Worm (Caenorhabditis elegans) whole organism, L2 larva: Measurements from ENCODE around the gene C16B8.3.

Experiments used
- C34F6.9 ChIP-seq: fragments of 150-350 bp; optimal IDR thresholded peaks from 2 replicates; lab custom pipeline; 2014; ENCODE audit warnings: missing biosample characterization, missing genetic modification characterization
- ZK546.5 ChIP-seq: sonication (generic microtip); optimal IDR thresholded peaks from 2 replicates; lab custom pipeline; 2017; ENCODE audit warnings: missing biosample characterization, missing genetic modification characterization
- alr-1 ChIP-seq: fragments of 150-350 bp; optimal IDR thresholded peaks from 2 replicates; lab custom pipeline; 2014; ENCODE audit warnings: missing biosample characterization, missing genetic modification characterization
- ama-1 ChIP-seq: fragments of 150-350 bp; optimal IDR thresholded peaks from 2 replicates; lab custom pipeline; 2018; ENCODE audit warnings: inconsistent platforms
- blmp-1 ChIP-seq: sonication (generic microtip); optimal IDR thresholded peaks from 2 replicates; lab custom pipeline; 2017; ENCODE audit warnings: missing genetic modification characterization, mild to moderate bottlenecking, missing compliant biosample characterization, antibody characterized with exemption, moderate library complexity; ENCODE audit not compliant: insufficient read depth
- ceh-82 ChIP-seq: fragments of 150-350 bp; optimal IDR thresholded peaks from 2 replicates; lab custom pipeline; 2014; ENCODE audit warnings: missing biosample characterization, missing genetic modification characterization
- crh-2 ChIP-seq: sonication (generic microtip); optimal IDR thresholded peaks from 2 replicates; lab custom pipeline; 2017; ENCODE audit warnings: missing biosample characterization, missing genetic modification characterization
- dmd-4 ChIP-seq: sonication (generic microtip); optimal IDR thresholded peaks from 2 replicates; lab custom pipeline; 2017; ENCODE audit warnings: missing biosample characterization, missing genetic modification characterization
- egl-27 ChIP-seq: sonication (generic microtip); optimal IDR thresholded peaks from 3 replicates; lab custom pipeline; 2017; ENCODE audit warnings: missing biosample characterization, missing genetic modification reagents, missing genetic modification characterization
- gmeb-1 ChIP-seq: fragments of 150-350 bp; optimal IDR thresholded peaks from 2 replicates; lab custom pipeline; 2014; ENCODE audit warnings: missing biosample characterization, missing genetic modification characterization
- lin-11 ChIP-seq: fragments of 150-350 bp; sonication (generic microtip); optimal IDR thresholded peaks from 2 replicates; lab custom pipeline; 2014; ENCODE audit warnings: missing biosample characterization, missing genetic modification characterization, inconsistent platforms, mixed read lengths
- lin-39 ChIP-seq: fragments of 150-350 bp; optimal IDR thresholded peaks from 2 replicates; lab custom pipeline; 2014; ENCODE audit warnings: missing biosample characterization, missing genetic modification reagents, missing genetic modification characterization
- mab-5 ChIP-seq: fragments of 150-350 bp; optimal IDR thresholded peaks from 2 replicates; lab custom pipeline; 2014; ENCODE audit warnings: missing biosample characterization, missing genetic modification characterization
- nhr-10 ChIP-seq: sonication (generic microtip); optimal IDR thresholded peaks from 2 replicates; lab custom pipeline; 2017; ENCODE audit warnings: missing biosample characterization, missing genetic modification characterization
- nhr-11 ChIP-seq: fragments of 150-350 bp; optimal IDR thresholded peaks from 2 replicates; lab custom pipeline; 2014; ENCODE audit warnings: missing biosample characterization, missing genetic modification characterization
- nhr-21 ChIP-seq: fragments of 150-350 bp; optimal IDR thresholded peaks from 2 replicates; lab custom pipeline; 2014; ENCODE audit warnings: missing biosample characterization, missing genetic modification characterization
- nhr-23 ChIP-seq: fragments of 150-350 bp; optimal IDR thresholded peaks from 2 replicates; lab custom pipeline; 2014; ENCODE audit warnings: missing biosample characterization, missing genetic modification reagents, missing genetic modification characterization
- nhr-237 ChIP-seq: fragments of 150-350 bp; optimal IDR thresholded peaks from 2 replicates; lab custom pipeline; 2014; ENCODE audit warnings: missing biosample characterization, missing genetic modification characterization
- nhr-6 ChIP-seq: fragments of 150-350 bp; optimal IDR thresholded peaks from 2 replicates; lab custom pipeline; 2014; ENCODE audit warnings: missing biosample characterization, missing genetic modification characterization
- nhr-77 ChIP-seq: fragments of 150-350 bp; optimal IDR thresholded peaks from 2 replicates; lab custom pipeline; 2014; ENCODE audit warnings: missing biosample characterization, missing genetic modification characterization
- peb-1 ChIP-seq: fragments of 150-350 bp; optimal IDR thresholded peaks from 2 replicates; lab custom pipeline; 2014; ENCODE audit warnings: missing biosample characterization, missing genetic modification characterization
- sem-4 ChIP-seq: fragments of 150-350 bp; optimal IDR thresholded peaks from 2 replicates; lab custom pipeline; 2014; ENCODE audit warnings: missing biosample characterization, missing genetic modification reagents, missing genetic modification characterization
- unc-39 ChIP-seq: fragments of 150-350 bp; optimal IDR thresholded peaks from 2 replicates; lab custom pipeline; 2014; ENCODE audit warnings: missing biosample characterization, missing genetic modification characterization
- unc-55 ChIP-seq: fragments of 150-350 bp; sonication (generic microtip); optimal IDR thresholded peaks from 3 replicates; lab custom pipeline; 2014; ENCODE audit warnings: missing biosample characterization, missing genetic modification reagents, missing genetic modification characterization
- ztf-1 ChIP-seq: fragments of 200-800 bp; sonication (Bioruptor generic); conservative IDR thresholded peaks from 2 replicates; pipeline ENCODE4 v1.3.6; 2022; ENCODE audit warnings: missing genetic modification characterization, missing compliant biosample characterization
- ztf-11 ChIP-seq: sonication (generic microtip); optimal IDR thresholded peaks from 2 replicates; lab custom pipeline; 2017; ENCODE audit warnings: missing biosample characterization, missing genetic modification characterization
- ztf-4 ChIP-seq: fragments of 150-350 bp; optimal IDR thresholded peaks from 2 replicates; lab custom pipeline; 2014; ENCODE audit warnings: missing biosample characterization, missing genetic modification characterization

The C16B8.3 gene

ce11 chrX:3966332-3966731 is 2.1 kb downstream of the C16B8.3 start, which contains the start of gene C16B8.2:
C16B8.2 (minus strand) TSS chrX:3966432.
- TF ChIP-seq crh-2 (tag; lab: Kevin White, UChicago) (no peak), nhr-10 (tag; lab: Kevin White, UChicago) (no peak), nhr-6 (no peak), lin-39 (tag; lab: Kevin White, UChicago) (no peak)

DNA sequence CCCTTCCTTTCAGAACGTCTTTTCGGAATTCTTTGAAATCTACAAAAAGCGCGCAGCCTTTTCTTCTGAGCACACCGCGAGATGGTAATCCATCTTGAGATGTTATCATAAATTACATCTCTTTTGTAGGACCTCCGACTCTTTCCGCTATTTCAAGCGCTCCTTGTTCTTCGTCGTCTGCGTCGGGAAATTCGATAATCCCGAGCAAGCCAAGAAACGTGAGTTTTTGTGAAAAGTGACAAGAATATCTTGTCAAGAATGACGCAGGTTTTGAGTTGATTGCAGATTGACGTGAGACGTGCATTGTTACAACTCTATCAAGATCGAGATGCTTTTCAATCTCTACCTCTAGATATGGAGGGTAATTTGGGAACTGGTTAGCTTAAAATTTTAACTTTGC is 8.1 kb downstream of the C16B8.3 start:
- TF ChIP-seq unc-55 (GFP tag; lab: Kevin White, UChicago) (peak; percentile 16), nhr-11 (tag; lab: Kevin White, UChicago) (no peak)

- no peak for TF ChIP-seq ztf-11 (tag; lab: Kevin White, UChicago)
These were observed 9.2 kb downstream of the C16B8.3 start for ce11 chrX:3959221-3959620.

DNA sequence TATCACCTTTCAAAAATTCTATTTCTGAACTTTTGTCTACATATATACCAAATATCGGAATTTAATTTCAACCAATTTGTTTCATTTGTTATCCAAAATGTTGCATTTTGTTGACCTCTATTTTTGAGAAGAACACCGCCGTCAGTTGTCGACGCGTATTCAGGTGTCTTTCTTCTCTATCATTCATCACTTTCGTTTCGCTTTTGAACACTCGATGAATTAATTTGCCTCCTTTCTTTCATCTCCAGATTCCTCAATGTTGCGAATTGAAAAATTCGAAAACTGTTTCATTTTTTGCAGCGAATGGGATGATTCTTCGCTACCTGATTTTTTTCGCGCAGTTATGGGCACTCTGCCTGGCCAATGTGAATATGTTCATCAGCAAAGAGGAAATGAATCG is 10.2 kb downstream of the C16B8.3 start, which contains the start of gene lin-18:
Gene lin-18, plus strand, starts transcription at position 301 of the 400 bp plus-strand sequence.
- TF ChIP-seq gmeb-1 (tag; lab: Kevin White, UChicago) (no peak), blmp-1 (peak; percentile 52), egl-27 (tag; lab: Kevin White, UChicago) (no peak), lin-39 (tag; lab: Kevin White, UChicago) (no peak), C34F6.9 (tag; lab: Kevin White, UChicago) (no peak), nhr-21 (no peak), alr-1 (tag; lab: Kevin White, UChicago) (no peak)

DNA sequence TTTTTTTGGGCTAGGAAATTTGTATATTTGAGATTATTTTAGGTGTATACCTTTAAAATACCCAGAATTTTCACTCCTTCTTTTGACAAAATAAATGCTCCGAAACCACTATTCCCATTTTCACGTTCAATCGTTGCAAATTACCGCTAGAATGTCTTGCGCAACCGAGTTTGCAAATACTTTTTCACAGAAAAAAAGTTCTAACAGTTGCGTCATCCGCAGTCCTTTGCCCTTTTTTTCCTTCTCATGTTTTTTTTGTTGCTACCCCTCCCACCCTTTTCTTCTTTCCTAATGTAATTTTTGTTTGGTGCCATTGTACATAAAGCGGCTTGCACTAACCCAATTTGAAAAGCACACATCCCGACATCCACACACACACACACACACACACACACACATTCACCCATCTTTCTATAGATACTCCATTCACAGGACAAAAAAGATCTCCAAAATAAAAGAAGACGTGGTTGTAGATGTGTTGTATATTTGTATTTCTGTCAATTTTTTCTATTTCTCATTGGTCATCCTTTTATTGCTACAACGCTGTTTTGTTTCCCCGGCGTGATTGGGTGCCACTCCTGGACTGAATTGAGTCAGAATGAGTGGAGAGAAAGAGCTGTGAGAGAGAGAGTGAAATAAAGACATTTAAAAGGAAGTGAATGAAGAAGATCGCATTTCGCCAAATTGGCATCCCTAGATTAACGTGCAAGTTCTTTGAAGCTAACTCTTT is 10.8 kb downstream of the C16B8.3 start:
- peak; percentile 9 for TF ChIP-seq C34F6.9 (tag; lab: Kevin White, UChicago)
- TF ChIP-seq nhr-237 (tag; lab: Kevin White, UChicago): no peak
- TF ChIP-seq sem-4 (tag; lab: Kevin White, UChicago): peak; percentile 33
- TF ChIP-seq nhr-11 (tag; lab: Kevin White, UChicago): no peak
- no peak for TF ChIP-seq peb-1
- TF ChIP-seq nhr-23 (tag; lab: Kevin White, UChicago): no peak
- no peak for TF ChIP-seq ama-1
- no peak for TF ChIP-seq ztf-4 (tag; lab: Kevin White, UChicago)

ce11 chrX:3952737-3953136 is 15.7 kb downstream of the C16B8.3 start:
- TF ChIP-seq ZK546.5 (tag; lab: Kevin White, UChicago) (no peak), nhr-6 (no peak), nhr-21 (no peak), lin-39 (tag; lab: Kevin White, UChicago) (no peak), ceh-82 (tag; lab: Kevin White, UChicago) (no peak), ztf-1 (no peak), alr-1 (tag; lab: Kevin White, UChicago) (no peak), lin-11 (tag; lab: Kevin White, UChicago) (no peak), sem-4 (tag; lab: Kevin White, UChicago) (no peak)

ce11 chrX:3949763-3950162 is 18.7 kb downstream of the C16B8.3 start:
- TF ChIP-seq lin-39 (tag; lab: Kevin White, UChicago): no peak
- no peak for TF ChIP-seq sem-4 (tag; lab: Kevin White, UChicago)
- TF ChIP-seq unc-55 (GFP tag; lab: Kevin White, UChicago): no peak
- no peak for TF ChIP-seq ztf-1
- TF ChIP-seq unc-39 (tag; lab: Kevin White, UChicago): no peak
- no peak for TF ChIP-seq dmd-4 (tag; lab: Kevin White, UChicago)
- TF ChIP-seq ztf-11 (tag; lab: Kevin White, UChicago): no peak
- TF ChIP-seq ZK546.5 (tag; lab: Kevin White, UChicago): no peak
- TF ChIP-seq peb-1: no peak
- no peak for TF ChIP-seq nhr-11 (tag; lab: Kevin White, UChicago)
- TF ChIP-seq mab-5: no peak
- TF ChIP-seq alr-1 (tag; lab: Kevin White, UChicago): no peak
- TF ChIP-seq egl-27 (tag; lab: Kevin White, UChicago): no peak
- no peak for TF ChIP-seq nhr-77 (tag; lab: Kevin White, UChicago)
- TF ChIP-seq, all 48 proteins: peak for 0
